Worm (Caenorhabditis elegans): ENCODE measurements around the gene T01C3.3.

DNA sequence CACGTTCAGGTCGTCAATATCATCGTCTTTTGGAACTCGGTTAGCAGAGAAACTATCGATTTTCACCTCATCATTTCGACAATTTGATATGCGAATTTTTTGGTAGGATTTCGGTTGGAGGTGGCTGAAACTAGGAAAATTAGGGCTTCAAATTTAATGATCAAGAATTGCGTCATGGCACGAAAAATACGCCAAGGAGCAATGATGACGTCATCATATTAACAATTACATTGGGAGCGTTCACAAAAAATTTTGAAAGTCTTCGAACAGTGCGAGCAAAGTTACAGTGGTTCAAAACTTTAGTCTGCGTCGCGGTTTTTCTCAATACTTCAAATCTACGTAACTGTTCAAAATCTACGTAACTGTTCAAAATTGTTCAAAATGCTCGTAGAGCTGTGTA lies 49.6 kb downstream of the T01C3.3 start:
- no peak for TF ChIP-seq tag-97 (GFP tag; IDR thresholded peaks at IDR 0.05)
- TF ChIP-seq snpc-4 (tag; optimal IDR thresholded peaks at IDR 0.05), result no peak
- TF ChIP-seq lin-13 (GFP tag; optimal IDR thresholded peaks at IDR 0.05), result no peak
- no peak for TF ChIP-seq skn-1 (tag; optimal IDR thresholded peaks at IDR 0.05)
- no peak for TF ChIP-seq ZK546.5 (tag; optimal IDR thresholded peaks at IDR 0.05)
- no peak for TF ChIP-seq nhr-77 (tag; optimal IDR thresholded peaks at IDR 0.05)
- TF ChIP-seq unc-62 (GFP tag; optimal IDR thresholded peaks at IDR 0.05 in 1 of 2), result no peak
- no peak for TF ChIP-seq unc-62 (tag; optimal IDR thresholded peaks at IDR 0.05)
- no peak for TF ChIP-seq ama-1 (optimal IDR thresholded peaks at IDR 0.05)
- no peak for TF ChIP-seq mdt-29 (GFP tag; IDR thresholded peaks at IDR 0.05)
- TF ChIP-seq F26F4.8 (GFP tag; conservative IDR thresholded peaks at IDR 0.05), result no peak
- TF ChIP-seq unc-39 (tag; optimal IDR thresholded peaks at IDR 0.05), result no peak
- no peak for TF ChIP-seq nhr-41 (GFP tag; IDR thresholded peaks at IDR 0.05)
- no peak for TF ChIP-seq nhr-237 (tag; optimal IDR thresholded peaks at IDR 0.05)
- no peak for TF ChIP-seq nhr-6 (tag; optimal IDR thresholded peaks at IDR 0.05)
